Fruit fly (Drosophila melanogaster) whole organism, prepupa: ENCODE measurements around the gene Pif1A.

Experiments
- CG10631 ChIP-seq: fragments of 200-800 bp; sonication (Bioruptor generic); optimal IDR thresholded peaks from 2 replicates; lab custom pipeline; 2016; ENCODE audit warnings: missing biosample characterization, missing genetic modification characterization
- CG10669 ChIP-seq: fragments of 200-800 bp; sonication (Bioruptor generic); optimal IDR thresholded peaks from 3 replicates; lab custom pipeline; 2018; ENCODE audit warnings: missing biosample characterization, mild to moderate bottlenecking, missing genetic modification characterization, moderate library complexity
- CG11294 ChIP-seq: fragments of 200-800 bp; sonication (Bioruptor generic); IDR thresholded peaks from 2 replicates; pipeline ENCODE4 v1.3.6; 2022; ENCODE audit warnings: missing biosample characterization, missing genetic modification characterization
- CG11902 ChIP-seq: fragments of 200-800 bp; sonication (Bioruptor generic); optimal IDR thresholded peaks from 3 replicates; lab custom pipeline; 2016; ENCODE audit warnings: missing biosample characterization, missing genetic modification characterization
- CG15336 ChIP-seq: fragments of 200-800 bp; sonication (Bioruptor generic); IDR thresholded peaks from 2 replicates; pipeline ENCODE4 v1.3.6; 2022; ENCODE audit warnings: missing biosample characterization, missing genetic modification characterization
- CG1621 ChIP-seq: fragments of 200-800 bp; sonication (Bioruptor generic); optimal IDR thresholded peaks from 3 replicates; lab custom pipeline; 2018; ENCODE audit warnings: missing biosample characterization, mild to moderate bottlenecking, missing genetic modification characterization
- CG16779 ChIP-seq: fragments of 200-800 bp; sonication (Bioruptor generic); optimal IDR thresholded peaks from 3 replicates; lab custom pipeline; 2017; ENCODE audit warnings: missing biosample characterization, mild to moderate bottlenecking, missing genetic modification characterization
- CG3032 ChIP-seq: fragments of 200-800 bp; optimal IDR thresholded peaks from 2 replicates; lab custom pipeline; 2019; ENCODE audit warnings: missing biosample characterization, mild to moderate bottlenecking, missing genetic modification characterization, moderate library complexity
- CG31627 ChIP-seq: fragments of 200-800 bp; sonication (Bioruptor generic); optimal IDR thresholded peaks from 3 replicates; lab custom pipeline; 2016; ENCODE audit warnings: missing biosample characterization, missing genetic modification characterization
- CG32006 ChIP-seq: fragments of 200-800 bp; sonication (Bioruptor generic); optimal IDR thresholded peaks from 3 replicates; lab custom pipeline; 2017; ENCODE audit warnings: missing biosample characterization, mild to moderate bottlenecking, missing genetic modification characterization
- CG3919 ChIP-seq: fragments of 200-800 bp; sonication (Bioruptor generic); optimal IDR thresholded peaks from 3 replicates; lab custom pipeline; 2016; ENCODE audit warnings: missing biosample characterization, missing genetic modification characterization
- CG4318 ChIP-seq: fragments of 200-800 bp; sonication (Bioruptor generic); optimal IDR thresholded peaks from 3 replicates; lab custom pipeline; 2017; ENCODE audit warnings: missing biosample characterization, mild to moderate bottlenecking, missing genetic modification characterization
- CG6163 ChIP-seq: fragments of 200-800 bp; sonication (Bioruptor generic); IDR thresholded peaks from 3 replicates; pipeline ENCODE4 v1.3.6; 2022; ENCODE audit warnings: missing biosample characterization, missing genetic modification characterization
- CG6276 ChIP-seq: fragments of 200-800 bp; sonication (Bioruptor generic); optimal IDR thresholded peaks from 2 replicates; lab custom pipeline; 2017; ENCODE audit warnings: missing biosample characterization, mild to moderate bottlenecking, missing genetic modification characterization
- CG6854 ChIP-seq: fragments of 200-800 bp; sonication (Bioruptor generic); optimal IDR thresholded peaks from 2 replicates; lab custom pipeline; 2017; ENCODE audit warnings: missing biosample characterization, mild to moderate bottlenecking, missing genetic modification characterization
- CG7368 ChIP-seq: fragments of 200-800 bp; sonication (Bioruptor generic); optimal IDR thresholded peaks from 3 replicates; lab custom pipeline; 2016; ENCODE audit warnings: missing biosample characterization, missing genetic modification characterization
- CG8119 ChIP-seq: fragments of 200-800 bp; sonication (Bioruptor generic); IDR thresholded peaks from 3 replicates; pipeline ENCODE4 v1.3.6; 2022; ENCODE audit warnings: missing biosample characterization, missing genetic modification characterization
- CG8632 ChIP-seq: fragments of 200-800 bp; sonication (Bioruptor generic); optimal IDR thresholded peaks from 3 replicates; lab custom pipeline; 2016; ENCODE audit warnings: missing biosample characterization, missing genetic modification characterization
- CG9139 ChIP-seq: fragments of 200-800 bp; sonication (Bioruptor generic); optimal IDR thresholded peaks from 3 replicates; lab custom pipeline; 2017; ENCODE audit warnings: missing biosample characterization, mild to moderate bottlenecking, missing genetic modification characterization
- Eip78C ChIP-seq: fragments of 200-800 bp; sonication (Bioruptor generic); peaks from one replicate; lab custom pipeline; 2016; ENCODE audit warnings: missing biosample characterization, missing genetic modification characterization
- Eip93F ChIP-seq: fragments of 200-800 bp; sonication (Bioruptor generic); optimal IDR thresholded peaks from 2 replicates; lab custom pipeline; 2016; ENCODE audit warnings: missing biosample characterization, mild to moderate bottlenecking, missing genetic modification characterization
- Ets21C ChIP-seq: fragments of 200-800 bp; sonication (Bioruptor generic); optimal IDR thresholded peaks from 3 replicates; lab custom pipeline; 2016; ENCODE audit warnings: missing biosample characterization, missing genetic modification characterization
- Gug ChIP-seq: fragments of 200-800 bp; sonication (Bioruptor generic); IDR thresholded peaks from 2 replicates; pipeline ENCODE4 v1.3.6; 2022; ENCODE audit warnings: missing biosample characterization, missing genetic modification characterization
- Hr38 ChIP-seq: sonication (Bioruptor generic); optimal IDR thresholded peaks from 2 replicates; lab custom pipeline; 2016; ENCODE audit warnings: missing biosample characterization, missing genetic modification characterization
- Hr39 ChIP-seq: fragments of 200-800 bp; sonication (Bioruptor generic); optimal IDR thresholded peaks from 2 replicates; lab custom pipeline; 2016; ENCODE audit warnings: missing biosample characterization, missing genetic modification characterization
- Hr4 ChIP-seq: fragments of 200-800 bp; sonication (Bioruptor generic); optimal IDR thresholded peaks from 3 replicates; lab custom pipeline; 2016; ENCODE audit warnings: missing biosample characterization, missing genetic modification characterization
- Met ChIP-seq: fragments of 200-800 bp; sonication (Bioruptor generic); optimal IDR thresholded peaks from 3 replicates; lab custom pipeline; 2016; ENCODE audit warnings: missing biosample characterization, missing genetic modification characterization
- OdsH ChIP-seq: fragments of 200-800 bp; sonication (Bioruptor generic); optimal IDR thresholded peaks from 3 replicates; lab custom pipeline; 2016; ENCODE audit warnings: missing biosample characterization, missing genetic modification characterization
- Smox ChIP-seq: fragments of 200-800 bp; sonication (Bioruptor generic); optimal IDR thresholded peaks from 3 replicates; lab custom pipeline; 2016; ENCODE audit warnings: missing biosample characterization, missing genetic modification characterization
- Sox102F ChIP-seq: fragments of 200-800 bp; sonication (Bioruptor generic); optimal IDR thresholded peaks from 2 replicates; lab custom pipeline; 2016; ENCODE audit warnings: missing biosample characterization, mild to moderate bottlenecking, missing genetic modification characterization
- Sox14 ChIP-seq: fragments of 200-800 bp; sonication (Bioruptor generic); optimal IDR thresholded peaks from 3 replicates; lab custom pipeline; 2016; ENCODE audit warnings: missing biosample characterization, missing genetic modification characterization
- Sox15 ChIP-seq: fragments of 200-800 bp; sonication (Bioruptor generic); optimal IDR thresholded peaks from 3 replicates; lab custom pipeline; 2016; ENCODE audit warnings: missing biosample characterization, missing genetic modification characterization
- achi ChIP-seq: fragments of 200-800 bp; sonication (Bioruptor generic); optimal IDR thresholded peaks from 3 replicates; lab custom pipeline; 2016; ENCODE audit warnings: missing biosample characterization, missing genetic modification characterization
- dac ChIP-seq: fragments of 200-800 bp; sonication (Bioruptor generic); optimal IDR thresholded peaks from 2 replicates; lab custom pipeline; 2017; ENCODE audit warnings: missing biosample characterization, mild to moderate bottlenecking, missing genetic modification characterization
- dsx ChIP-seq: fragments of 200-800 bp; optimal IDR thresholded peaks from 3 replicates; lab custom pipeline; 2019; ENCODE audit warnings: missing biosample characterization, mild to moderate bottlenecking, missing genetic modification characterization, moderate library complexity; ENCODE audit not compliant: poor library complexity, severe bottlenecking
- esn ChIP-seq: fragments of 200-800 bp; sonication (Bioruptor generic); optimal IDR thresholded peaks from 2 replicates; lab custom pipeline; 2016; ENCODE audit warnings: missing biosample characterization, mild to moderate bottlenecking, missing genetic modification characterization, moderate library complexity
- fd59A ChIP-seq: fragments of 200-800 bp; sonication (Bioruptor generic); optimal IDR thresholded peaks from 2 replicates; lab custom pipeline; 2017; ENCODE audit warnings: missing biosample characterization, mild to moderate bottlenecking, missing genetic modification characterization, missing genetic modification reagents
- fd85E ChIP-seq: fragments of 200-800 bp; sonication (Bioruptor generic); optimal IDR thresholded peaks from 3 replicates; lab custom pipeline; 2016; ENCODE audit warnings: missing biosample characterization, missing genetic modification characterization
- fkh ChIP-seq: fragments of 200-800 bp; sonication (Bioruptor generic); optimal IDR thresholded peaks from 3 replicates; lab custom pipeline; 2017; ENCODE audit warnings: missing biosample characterization, mild to moderate bottlenecking, missing genetic modification characterization, moderate library complexity
- net ChIP-seq: fragments of 200-800 bp; sonication (Bioruptor generic); optimal IDR thresholded peaks from 3 replicates; lab custom pipeline; 2016; ENCODE audit warnings: missing biosample characterization, missing genetic modification characterization
- pdm3 ChIP-seq: fragments of 200-800 bp; sonication (Bioruptor generic); optimal IDR thresholded peaks from 3 replicates; lab custom pipeline; 2016; ENCODE audit warnings: missing biosample characterization, missing genetic modification characterization
- salr ChIP-seq, 2 experiments: fragments of 200-800 bp; sonication (Bioruptor generic); optimal IDR thresholded peaks; 3 replicates each; lab custom pipeline; 2016 to 2018; ENCODE audit warnings: missing biosample characterization in 2 of 2, missing genetic modification characterization in 2 of 2, mild to moderate bottlenecking in 1 of 2
- spab ChIP-seq: fragments of 200-800 bp; sonication (Bioruptor generic); optimal IDR thresholded peaks from 2 replicates; lab custom pipeline; 2017; ENCODE audit warnings: missing biosample characterization, mild to moderate bottlenecking, missing genetic modification characterization, missing genetic modification reagents
- ss ChIP-seq, 2 experiments: fragments of 200-800 bp; sonication (Bioruptor generic); optimal IDR thresholded peaks; 2 replicates in 1 of 2; 3 replicates in 1 of 2; lab custom pipeline; 2017 to 2018; ENCODE audit warnings: mild to moderate bottlenecking in 2 of 2, missing biosample characterization in 2 of 2, missing genetic modification characterization in 2 of 2, moderate library complexity in 1 of 2
- svp ChIP-seq: fragments of 200-800 bp; sonication (Bioruptor generic); peaks from one replicate; lab custom pipeline; 2016; ENCODE audit warnings: missing biosample characterization, missing genetic modification characterization

The Pif1A gene

DNA sequence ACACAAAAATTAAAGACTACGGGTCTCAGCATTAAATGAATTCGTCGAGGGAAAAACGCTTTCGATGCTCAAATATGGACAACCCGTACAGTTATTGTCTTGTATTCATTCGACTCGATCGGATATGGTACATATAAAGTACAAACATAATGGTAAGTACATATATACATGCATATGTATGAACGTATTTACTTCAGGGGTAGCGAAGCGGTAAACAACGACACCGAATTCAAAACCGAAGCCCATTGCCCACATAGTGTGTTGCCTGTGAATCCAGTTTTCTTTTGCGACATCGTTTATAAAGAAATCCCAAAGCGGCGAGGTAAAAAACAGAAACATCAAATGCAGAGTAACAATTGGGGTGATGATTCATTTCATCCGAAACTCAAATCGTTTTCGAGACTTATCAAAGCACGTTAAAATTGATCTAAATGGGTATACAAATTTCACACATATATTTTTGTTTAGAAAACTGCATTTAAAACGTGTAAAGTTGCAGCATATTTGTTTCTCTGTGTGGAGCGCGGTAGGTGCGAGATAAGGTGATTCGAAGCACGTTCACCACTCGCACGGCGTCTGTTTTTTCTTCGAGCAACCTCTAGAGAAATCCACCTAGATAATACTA, 11.5 kb upstream of the Pif1A start (continued):
- TF ChIP-seq CG4318 (peak; percentile 80), svp (GFP tag; lab: Kevin White, UChicago) (peak; percentile 86), fkh (GFP tag; lab: Kevin White, UChicago) (peak; percentile 49), fd85E (GFP tag; lab: Kevin White, UChicago) (no peak), CG8119 (peak; percentile 93), CG6854 (GFP tag; lab: Kevin White, UChicago) (no peak), dac (GFP tag; lab: Kevin White, UChicago) (peak; percentile 87), Hr4 (peak; percentile 92), OdsH (GFP tag; lab: Kevin White, UChicago) (peak; percentile 87), Sox15 (peak; percentile 40), CG3032 (tag; lab: Kevin White, UChicago) (peak; percentile 71), CG7368 (GFP tag; lab: Kevin White, UChicago) (peak; percentile 76), CG10669 (GFP tag; lab: Kevin White, UChicago) (peak; percentile 80), CG1621 (tag; lab: Kevin White, UChicago) (peak; percentile 79), CG11902 (GFP tag; lab: Kevin White, UChicago) (peak; percentile 54), achi (GFP tag; lab: Kevin White, UChicago) (peak; percentile 86), salr (GFP tag; optimal IDR thresholded peaks at IDR 0.05; lab: Kevin White, UChicago) (peak; percentile 62 to 80), CG15336 (GFP tag; lab: Robert Waterston, UW) (peak; percentile 93), Gug (GFP tag; lab: Robert Waterston, UW) (peak; percentile 86), Eip93F (no peak), Eip78C (GFP tag; lab: Kevin White, UChicago) (peak; percentile 97), Sox102F (GFP tag; lab: Kevin White, UChicago) (peak; percentile 58), CG9139 (GFP tag; lab: Kevin White, UChicago) (peak; percentile 25), CG11294 (GFP tag; lab: Robert Waterston, UW) (peak; percentile 76; the same call in 1 of the 2 replicates), CG10631 (GFP tag; lab: Kevin White, UChicago) (peak; percentile 80), CG32006 (GFP tag; lab: Kevin White, UChicago) (peak; percentile 93), CG16779 (peak; percentile 66), ss (GFP tag; optimal IDR thresholded peaks at IDR 0.05; lab: Kevin White, UChicago) (peak; percentile 74 to 80), Ets21C (GFP tag; lab: Kevin White, UChicago) (peak; percentile 15), Met (GFP tag; lab: Kevin White, UChicago) (peak; percentile 44), Sox14 (GFP tag; lab: Kevin White, UChicago) (peak; percentile 82), dsx (GFP tag; lab: Kevin White, UChicago) (peak; percentile 72), Hr38 (GFP tag; lab: Kevin White, UChicago) (peak; percentile 55), Hr39 (GFP tag; lab: Kevin White, UChicago) (peak; percentile 57), fd59A (peak; percentile 69), CG31627 (peak; percentile 57), net (GFP tag; lab: Kevin White, UChicago) (peak; percentile 76), CG3919 (GFP tag; lab: Kevin White, UChicago) (peak; percentile 82), CG8632 (GFP tag; lab: Kevin White, UChicago) (peak; percentile 73), spab (GFP tag; lab: Kevin White, UChicago) (peak; percentile 74), CG6276 (peak; percentile 81), CG6163 (GFP tag; lab: Robert Waterston, UW) (peak; percentile 93), Smox (GFP tag; lab: Kevin White, UChicago) (peak; percentile 56), pdm3 (GFP tag; lab: Kevin White, UChicago) (peak; percentile 88), esn (GFP tag; lab: Kevin White, UChicago) (peak; percentile 68)
- TF ChIP-seq, all 60 proteins: peak for 56
